Worm (Caenorhabditis elegans) whole organism, young adult: ENCODE data around the gene F59G1.8.
A peak's percentile ranks its signal among the peaks of the same experiment; 100 is the strongest.

Experiments used
- B0336.3 ChIP-seq: fragments of 200-800 bp; sonication (Bioruptor generic); IDR thresholded peaks from 2 replicates; pipeline ENCODE4 v1.3.6; 2022; ENCODE audit warnings: missing genetic modification characterization, missing compliant biosample characterization
- F33H1.4 ChIP-seq: fragments of 200-800 bp; sonication (Bioruptor generic); IDR thresholded peaks from 2 replicates; pipeline ENCODE4 v1.3.6; 2022; ENCODE audit warnings: missing genetic modification reagents, missing genetic modification characterization, missing compliant biosample characterization
- F55B11.4 ChIP-seq: sonication (generic microtip); optimal IDR thresholded peaks from 2 replicates; lab custom pipeline; 2016; ENCODE audit warnings: missing compliant biosample characterization, missing genetic modification characterization, borderline replicate concordance; ENCODE audit not compliant: insufficient read depth
- Y53F4B.3 ChIP-seq: fragments of 200-800 bp; sonication (Bioruptor generic); IDR thresholded peaks from 2 replicates; pipeline ENCODE4 v1.3.6; 2022; ENCODE audit warnings: missing genetic modification reagents, missing genetic modification characterization, missing compliant biosample characterization
- Y56A3A.18 ChIP-seq: fragments of 200-800 bp; sonication (Bioruptor generic); IDR thresholded peaks from 2 replicates; pipeline ENCODE4 v1.3.6; 2022; ENCODE audit warnings: missing genetic modification reagents, missing genetic modification characterization, missing compliant biosample characterization
- Y95B8A.8 ChIP-seq: fragments of 200-800 bp; sonication (Bioruptor generic); IDR thresholded peaks from 2 replicates; pipeline ENCODE4 v1.3.6; 2022; ENCODE audit warnings: missing genetic modification reagents, missing genetic modification characterization, missing compliant biosample characterization
- ZK185.1 ChIP-seq: sonication (generic microtip); optimal IDR thresholded peaks from 2 replicates; lab custom pipeline; 2016; ENCODE audit warnings: mild to moderate bottlenecking, missing genetic modification characterization, missing compliant biosample characterization; ENCODE audit not compliant: poor library complexity, severe bottlenecking
- atf-7 ChIP-seq: sonication (generic microtip); optimal IDR thresholded peaks from 2 replicates; lab custom pipeline; 2017; ENCODE audit warnings: mild to moderate bottlenecking, missing genetic modification characterization, missing compliant biosample characterization
- attf-3 ChIP-seq: fragments of 200-800 bp; sonication (Bioruptor generic); conservative IDR thresholded peaks from 2 replicates; pipeline ENCODE4 v1.3.6; 2022; ENCODE audit warnings: missing genetic modification reagents, missing genetic modification characterization, missing compliant biosample characterization
- attf-5 ChIP-seq: fragments of 200-800 bp; sonication (Bioruptor generic); optimal IDR thresholded peaks from 2 replicates; lab custom pipeline; 2018; ENCODE audit warnings: mild to moderate bottlenecking, missing genetic modification characterization, missing compliant biosample characterization
- bed-1 ChIP-seq: fragments of 200-800 bp; sonication (Bioruptor generic); IDR thresholded peaks from 2 replicates; pipeline ENCODE4 v1.3.6; 2022; ENCODE audit warnings: missing genetic modification reagents, missing genetic modification characterization, missing compliant biosample characterization
- cebp-1 ChIP-seq, 2 experiments: fragments of 200-800 bp in 1 of 2; sonication (Bioruptor generic) in 1 of 2; sonication (generic microtip) in 1 of 2; IDR thresholded peaks in 1 of 2; optimal IDR thresholded peaks in 1 of 2; 2 replicates each; pipeline versions ENCODE4 v1.3.6 to Lab custom; 2017 to 2022; ENCODE audit warnings: missing compliant biosample characterization in 2 of 2, missing genetic modification characterization in 2 of 2, mild to moderate bottlenecking in 1 of 2, missing genetic modification reagents in 1 of 2, moderate library complexity in 1 of 2
- ceh-100 ChIP-seq: fragments of 200-800 bp; sonication (Bioruptor generic); IDR thresholded peaks from 2 replicates; pipeline ENCODE4 v1.3.6; 2022; ENCODE audit warnings: missing genetic modification reagents, missing genetic modification characterization, missing compliant biosample characterization
- ceh-27 ChIP-seq: fragments of 200-800 bp; sonication (Bioruptor generic); optimal IDR thresholded peaks from 2 replicates; lab custom pipeline; 2018; ENCODE audit warnings: mild to moderate bottlenecking, missing genetic modification characterization, moderate library complexity, missing compliant biosample characterization
- chd-7 ChIP-seq: sonication (generic microtip); optimal IDR thresholded peaks from 2 replicates; lab custom pipeline; 2016; ENCODE audit warnings: mild to moderate bottlenecking, missing genetic modification characterization, moderate library complexity, missing compliant biosample characterization
- die-1 ChIP-seq: sonication (generic microtip); optimal IDR thresholded peaks from 2 replicates; lab custom pipeline; 2016; ENCODE audit warnings: missing genotype, mild to moderate bottlenecking, missing genetic modification characterization, missing compliant biosample characterization
- fkh-3 ChIP-seq: sonication (generic microtip); optimal IDR thresholded peaks from 2 replicates; lab custom pipeline; 2016; ENCODE audit warnings: mild to moderate bottlenecking, missing genetic modification characterization, missing compliant biosample characterization
- gei-17 ChIP-seq: fragments of 200-800 bp; sonication (Bioruptor generic); optimal IDR thresholded peaks from 2 replicates; lab custom pipeline; 2018; ENCODE audit warnings: mild to moderate bottlenecking, missing genetic modification characterization, missing compliant biosample characterization
- him-1 ChIP-seq: sonication (generic microtip); optimal IDR thresholded peaks from 2 replicates; lab custom pipeline; 2016; ENCODE audit warnings: missing genotype, missing genetic modification reagents, missing genetic modification characterization, missing compliant biosample characterization
- hlh-12 ChIP-seq: sonication (generic microtip); optimal IDR thresholded peaks from 2 replicates; lab custom pipeline; 2016; ENCODE audit warnings: missing genetic modification characterization, missing compliant biosample characterization
- lin-26 ChIP-seq: fragments of 200-800 bp; sonication (Bioruptor generic); IDR thresholded peaks from 2 replicates; pipeline ENCODE4 v1.3.6; 2022; ENCODE audit warnings: missing genetic modification reagents, missing genetic modification characterization, missing compliant biosample characterization
- lin-54 ChIP-seq: fragments of 200-800 bp; sonication (Bioruptor generic); optimal IDR thresholded peaks from 2 replicates; lab custom pipeline; 2018; ENCODE audit warnings: mild to moderate bottlenecking, missing genetic modification characterization, missing compliant biosample characterization
- lir-1 ChIP-seq: fragments of 200-800 bp; sonication (Bioruptor generic); conservative IDR thresholded peaks from 2 replicates; pipeline ENCODE4 v1.3.6; 2022; ENCODE audit warnings: missing genetic modification reagents, missing genetic modification characterization, missing compliant biosample characterization
- mxl-1 ChIP-seq: sonication (generic microtip); optimal IDR thresholded peaks from 2 replicates; lab custom pipeline; 2016; ENCODE audit warnings: missing genetic modification characterization, missing compliant biosample characterization
- nfya-2 ChIP-seq: fragments of 200-800 bp; sonication (Bioruptor generic); IDR thresholded peaks from 2 replicates; pipeline ENCODE4 v1.3.6; 2022; ENCODE audit warnings: missing genetic modification reagents, missing genetic modification characterization, missing compliant biosample characterization
- nhr-120 ChIP-seq: fragments of 200-800 bp; sonication (Bioruptor generic); IDR thresholded peaks from 2 replicates; pipeline ENCODE4 v1.3.6; 2022; ENCODE audit warnings: missing genetic modification characterization, missing compliant biosample characterization
- nhr-179 ChIP-seq: sonication (generic microtip); optimal IDR thresholded peaks from 2 replicates; lab custom pipeline; 2016; ENCODE audit warnings: mild to moderate bottlenecking, missing genetic modification characterization, missing compliant biosample characterization
- nhr-90 ChIP-seq: sonication (generic microtip); optimal IDR thresholded peaks from 2 replicates; lab custom pipeline; 2016; ENCODE audit warnings: missing genotype, mild to moderate bottlenecking, missing genetic modification characterization, missing compliant biosample characterization
- snpc-4 ChIP-seq, 5 experiments: fragments of 150-350 bp in 1 of 5; sonication (generic microtip) in 4 of 5; optimal IDR thresholded peaks; 2 replicates each; lab custom pipeline; 2014 to 2018; ENCODE audit warnings: missing genetic modification characterization in 5 of 5, missing biosample characterization in 3 of 5, antibody characterized with exemption in 2 of 5, mild to moderate bottlenecking in 2 of 5, missing compliant biosample characterization in 2 of 5, missing genotype in 2 of 5, moderate library complexity in 2 of 5, missing genetic modification reagents in 1 of 5
- somi-1 ChIP-seq: fragments of 200-800 bp; sonication (Bioruptor generic); optimal IDR thresholded peaks from 2 replicates; lab custom pipeline; 2018; ENCODE audit warnings: mild to moderate bottlenecking, missing genetic modification characterization, missing compliant biosample characterization
- xnd-1 ChIP-seq: sonication (generic microtip); optimal IDR thresholded peaks from 2 replicates; lab custom pipeline; 2016; ENCODE audit warnings: missing genotype, missing genetic modification reagents, missing genetic modification characterization, missing compliant biosample characterization
- ztf-22 ChIP-seq: fragments of 200-800 bp; sonication (Bioruptor generic); optimal IDR thresholded peaks from 2 replicates; lab custom pipeline; 2018; ENCODE audit warnings: mild to moderate bottlenecking, missing genetic modification characterization, moderate library complexity, missing compliant biosample characterization
- ztf-25 ChIP-seq: fragments of 200-800 bp; sonication (Bioruptor generic); IDR thresholded peaks from 2 replicates; pipeline ENCODE4 v1.3.6; 2022; ENCODE audit warnings: missing genetic modification reagents, missing genetic modification characterization, missing compliant biosample characterization
- ztf-26 ChIP-seq: sonication (generic microtip); optimal IDR thresholded peaks from 2 replicates; lab custom pipeline; 2017; ENCODE audit warnings: missing genetic modification characterization, missing compliant biosample characterization
- ztf-3 ChIP-seq: fragments of 200-800 bp; sonication (Bioruptor generic); optimal IDR thresholded peaks from 2 replicates; lab custom pipeline; 2018; ENCODE audit warnings: mild to moderate bottlenecking, missing genetic modification characterization, missing compliant biosample characterization
- ztf-6 ChIP-seq: fragments of 200-800 bp; sonication (Bioruptor generic); IDR thresholded peaks from 2 replicates; pipeline ENCODE4 v1.3.6; 2022; ENCODE audit warnings: missing genetic modification reagents, missing genetic modification characterization, missing compliant biosample characterization

F59G1.8 gene

DNA sequence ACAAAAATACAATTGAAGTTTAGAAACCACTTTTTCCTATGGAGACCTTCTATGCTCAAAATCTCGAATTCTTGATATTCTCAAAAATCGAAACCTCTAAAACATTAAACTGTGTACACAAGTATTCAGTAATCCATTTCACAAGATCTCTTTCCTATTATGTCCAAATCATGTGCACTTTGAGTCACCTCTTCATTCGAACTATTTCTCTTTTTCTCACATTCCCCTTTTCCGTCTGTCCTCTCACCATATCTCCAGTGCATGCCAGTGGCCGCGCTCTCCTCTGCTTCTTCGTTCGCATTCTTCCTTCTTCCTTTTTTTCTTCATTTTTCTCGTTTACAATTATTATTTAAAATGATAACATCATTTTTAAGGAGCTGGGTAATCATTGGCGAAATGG is 36.2 kb downstream of the F59G1.8 start, which contains the start of gene F28B12.1:
Gene F28B12.1, plus strand, starts transcription at position 335 of the 400 bp plus-strand sequence.
- TF ChIP-seq ztf-25 (GFP tag; lab: Robert Waterston, UW) (no peak), xnd-1 (tag; lab: Kevin White, UChicago) (no peak), chd-7 (tag; lab: Kevin White, UChicago) (no peak), ceh-27 (GFP tag; lab: Kevin White, UChicago) (no peak), cebp-1 (GFP tag; IDR thresholded peaks at IDR 0.05; lab: Robert Waterston, UW) (no peak), cebp-1 (tag; optimal IDR thresholded peaks at IDR 0.05; lab: Kevin White, UChicago) (peak; percentile 26), lin-54 (GFP tag; lab: Kevin White, UChicago) (no peak), somi-1 (GFP tag; lab: Kevin White, UChicago) (no peak), snpc-4 (GFP tag; optimal IDR thresholded peaks at IDR 0.05; lab: Kevin White, UChicago) (no peak), snpc-4 (tag; optimal IDR thresholded peaks at IDR 0.05; lab: Kevin White, UChicago) (no peak)

DNA sequence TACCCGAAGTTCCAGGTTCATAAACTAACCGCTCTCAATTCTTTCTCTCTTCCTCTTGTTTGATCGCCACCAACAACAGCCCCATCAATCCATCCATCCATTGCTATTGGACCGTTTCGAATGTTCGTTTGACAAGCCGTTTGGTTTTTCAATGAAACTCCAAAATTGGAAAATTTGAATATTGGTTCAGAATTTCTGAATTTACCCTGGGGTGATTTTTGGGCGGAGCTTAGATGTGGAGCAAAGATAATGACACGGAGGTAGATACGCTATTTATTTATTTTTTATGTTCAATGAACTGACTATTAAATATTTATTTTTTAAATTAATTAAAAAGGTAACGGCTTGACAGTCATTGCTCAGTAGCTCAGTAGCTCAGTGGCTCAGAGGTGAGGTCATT is 37.9 kb downstream of the F59G1.8 start, which contains the start of gene B0034.2:
Gene B0034.2, minus strand, starts transcription at position 101 of the 400 bp plus-strand sequence.
- no peak for TF ChIP-seq lin-26 (GFP tag; lab: Robert Waterston, UW)
- TF ChIP-seq him-1 (tag; lab: Kevin White, UChicago): no peak
- TF ChIP-seq ceh-100 (GFP tag; lab: Robert Waterston, UW): no peak
- TF ChIP-seq ZK185.1 (tag; lab: Kevin White, UChicago): no peak
- TF ChIP-seq atf-7 (tag; lab: Kevin White, UChicago): no peak

DNA sequence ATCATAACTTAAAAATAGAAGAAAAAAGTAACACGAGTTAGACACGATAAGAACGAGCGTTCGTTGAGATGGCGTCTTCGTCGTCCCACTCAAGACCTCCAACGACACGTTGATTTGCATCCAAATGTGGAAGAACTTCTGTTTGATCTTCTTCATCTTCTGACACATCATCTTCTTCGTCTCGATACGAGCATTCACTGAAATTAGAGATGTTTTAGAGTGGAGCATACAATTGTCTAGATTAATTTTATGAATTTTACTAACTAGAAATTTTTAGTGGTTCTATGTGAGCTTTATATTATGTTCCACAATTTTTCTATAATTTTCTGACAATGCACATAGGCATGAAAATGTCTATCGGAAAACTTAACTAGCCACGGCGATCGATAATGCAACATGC is 39.5 kb downstream of the F59G1.8 start:
- TF ChIP-seq die-1 (tag; lab: Kevin White, UChicago) (no peak), ztf-6 (GFP tag; lab: Robert Waterston, UW) (no peak), lir-1 (GFP tag; lab: Robert Waterston, UW) (no peak), ztf-3 (no peak), attf-5 (GFP tag; lab: Kevin White, UChicago) (no peak), attf-3 (GFP tag; lab: Robert Waterston, UW) (no peak), nhr-90 (tag; lab: Kevin White, UChicago) (no peak), gei-17 (GFP tag; lab: Kevin White, UChicago) (no peak), fkh-3 (no peak)

DNA sequence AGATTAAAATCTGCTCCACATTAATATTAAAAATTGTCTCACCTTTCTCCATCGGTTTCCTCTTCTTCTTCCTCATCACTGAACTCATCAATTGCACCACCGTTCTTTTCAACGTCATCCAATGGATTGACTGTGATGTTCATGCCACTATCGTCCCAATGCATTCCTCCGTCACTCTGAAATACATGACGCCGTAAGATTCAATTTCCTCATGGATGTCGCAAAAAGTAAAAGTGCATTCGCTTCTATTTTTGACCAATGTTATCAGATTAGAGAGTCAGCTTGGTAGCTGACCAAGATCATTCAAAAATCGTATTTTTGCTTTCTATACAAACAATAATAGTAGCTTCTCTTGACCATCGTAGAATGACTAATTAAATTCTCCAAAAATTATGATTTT is 40.1 kb downstream of the F59G1.8 start:
- TF ChIP-seq ztf-22 (GFP tag; lab: Kevin White, UChicago): no peak
- TF ChIP-seq bed-1: no peak
- TF ChIP-seq F33H1.4 (GFP tag; lab: Robert Waterston, UW): no peak
- no peak for TF ChIP-seq F55B11.4 (tag; lab: Kevin White, UChicago)
- no peak for TF ChIP-seq B0336.3 (GFP tag; lab: Robert Waterston, UW)
- TF ChIP-seq nfya-2: no peak
- TF ChIP-seq nhr-120: no peak
- TF ChIP-seq ztf-26 (tag; lab: Kevin White, UChicago): no peak
- TF ChIP-seq nhr-179 (tag; lab: Kevin White, UChicago): no peak
- TF ChIP-seq hlh-12 (tag; lab: Kevin White, UChicago): no peak
- no peak for TF ChIP-seq Y95B8A.8 (GFP tag; lab: Robert Waterston, UW)
- no peak for TF ChIP-seq mxl-1
- TF ChIP-seq Y53F4B.3 (GFP tag; lab: Robert Waterston, UW): no peak
- TF ChIP-seq Y56A3A.18 (GFP tag; lab: Robert Waterston, UW): no peak
